Worm (Caenorhabditis elegans): ENCODE measurements around the gene K08C7.4.

DNA sequence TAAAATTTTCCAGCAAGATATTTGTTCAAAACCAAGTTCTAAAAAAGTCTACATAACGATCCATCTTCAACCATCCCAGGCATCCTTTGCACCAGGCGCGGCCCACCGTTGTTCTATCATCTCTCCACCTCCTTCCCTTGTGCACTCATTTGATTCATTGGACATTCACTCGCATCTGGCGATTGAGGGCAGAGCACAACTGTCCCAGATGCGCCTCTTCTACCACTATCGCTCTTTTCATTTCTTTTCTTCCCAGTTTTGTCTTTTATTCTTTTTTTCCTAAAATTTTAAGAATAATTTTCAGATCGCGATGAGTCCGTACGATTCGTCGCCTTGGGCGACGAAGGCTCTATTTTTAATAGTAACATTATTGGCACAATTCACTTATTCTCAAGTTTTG, 13.8 kb downstream of the K08C7.4 start, which contains the start of gene epi-1:
- TF ChIP-seq unc-62 (GFP tag; optimal IDR thresholded peaks at IDR 0.05) = no peak
- no peak for TF ChIP-seq efl-3 (GFP tag; optimal IDR thresholded peaks at IDR 0.05)
- TF ChIP-seq ceh-82 (tag; optimal IDR thresholded peaks at IDR 0.05) = no peak
- TF ChIP-seq mdl-1 (tag; optimal IDR thresholded peaks at IDR 0.05) = no peak
- no peak for TF ChIP-seq nhr-28 (tag; optimal IDR thresholded peaks at IDR 0.05)
- TF ChIP-seq mab-9 (GFP tag; IDR thresholded peaks at IDR 0.05) = no peak
- no peak for TF ChIP-seq sox-4 (tag; optimal IDR thresholded peaks at IDR 0.05)
- TF ChIP-seq fkh-10 (GFP tag; optimal IDR thresholded peaks at IDR 0.05) = no peak
- TF ChIP-seq sup-37 (GFP tag; optimal IDR thresholded peaks at IDR 0.05) = no peak

Measured in whole organism, L1 larva.